Worm (Caenorhabditis elegans): ENCODE results near the gene his-72.

The his-72 gene

DNA sequence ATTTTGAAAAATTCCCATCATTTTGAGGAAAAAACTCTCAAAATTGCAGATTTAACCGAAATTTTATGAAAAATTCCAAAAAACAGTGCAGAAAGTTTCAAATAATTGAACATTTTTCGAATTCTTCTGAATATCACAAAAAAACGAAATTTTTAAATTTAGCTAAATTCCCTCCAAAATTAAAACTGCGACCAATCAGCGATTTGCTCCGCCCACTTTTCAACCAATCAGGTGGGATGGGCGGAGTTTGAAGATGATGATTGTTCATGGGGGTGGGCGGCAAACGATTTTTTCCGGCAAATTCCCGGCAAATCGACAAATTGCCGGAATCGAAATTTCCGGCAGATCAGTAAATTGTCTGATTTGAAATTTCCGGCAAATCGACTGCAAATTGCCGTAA is 34.6 kb downstream of the his-72 start:
- TF ChIP-seq F23B12.7 (tag; optimal IDR thresholded peaks at IDR 0.05; ENCODE audit: insufficient read depth), result no peak
- 0 out of 2 replicates have a peak, but pooled peaks have one; percentile 53 for TF ChIP-seq nfyb-1 (GFP tag; IDR thresholded peaks at IDR 0.05)
- no peak for TF ChIP-seq ztf-25 (GFP tag; IDR thresholded peaks at IDR 0.05)
- TF ChIP-seq madf-6 (GFP tag; IDR thresholded peaks at IDR 0.05), result no peak
- TF ChIP-seq snpc-3.4 (tag; optimal IDR thresholded peaks at IDR 0.05), result no peak
- TF ChIP-seq die-1 (tag; optimal IDR thresholded peaks at IDR 0.05), result no peak

ce11 chrIII:12333445-12333844 is 35.4 kb downstream of the his-72 start, which contains the start of gene zip-1:
zip-1 (plus strand) TSS chrIII:12333745.
- no peak for TF ChIP-seq snpc-3.4 (tag; optimal IDR thresholded peaks at IDR 0.05)
- no peak for TF ChIP-seq F37B4.10 (GFP tag; IDR thresholded peaks at IDR 0.05)
- no peak for TF ChIP-seq hmg-20 (GFP tag; IDR thresholded peaks at IDR 0.05)
- TF ChIP-seq pbrm-1 (GFP tag; IDR thresholded peaks at IDR 0.05), result no peak
- TF ChIP-seq ztf-18 (tag; optimal IDR thresholded peaks at IDR 0.05), result no peak
- TF ChIP-seq unc-62 (GFP tag; optimal IDR thresholded peaks at IDR 0.05), result no peak
- no peak for TF ChIP-seq bed-1 (GFP tag; IDR thresholded peaks at IDR 0.05)
- TF ChIP-seq attf-6 (GFP tag; IDR thresholded peaks at IDR 0.05), result no peak
- no peak for TF ChIP-seq zfh-2 (GFP tag; conservative IDR thresholded peaks at IDR 0.05)
- no peak for TF ChIP-seq B0019.2 (GFP tag; conservative IDR thresholded peaks at IDR 0.05)

DNA sequence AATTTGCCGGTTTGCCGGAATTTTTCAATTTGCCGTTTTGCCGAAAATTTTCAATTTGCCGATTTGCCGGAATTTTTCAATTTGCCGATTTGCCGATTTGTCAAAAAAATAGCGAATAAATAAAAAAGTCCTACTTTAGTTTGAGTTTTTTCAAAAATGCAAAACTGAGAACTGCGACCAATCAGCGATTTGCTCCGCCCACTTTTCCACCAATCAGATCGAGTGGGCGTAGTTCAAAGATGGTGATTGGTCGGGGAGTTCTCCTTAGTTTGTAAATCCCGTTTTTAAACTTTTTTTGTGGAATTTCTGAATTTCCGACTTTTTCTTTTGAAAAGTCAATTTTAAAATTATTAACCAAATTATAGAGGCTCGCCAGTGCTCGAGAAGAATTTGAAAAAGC is 37.5 kb downstream of the his-72 start:
- TF ChIP-seq snpc-3.4 (tag; optimal IDR thresholded peaks at IDR 0.05) (no peak), nfyb-1 (GFP tag; IDR thresholded peaks at IDR 0.05) (peak; percentile 87), egl-44 (GFP tag; IDR thresholded peaks at IDR 0.05) (no peak), B0336.3 (GFP tag; IDR thresholded peaks at IDR 0.05) (no peak), sptf-2 (GFP tag; optimal IDR thresholded peaks at IDR 0.05) (no peak)

- TF ChIP-seq sdz-38 (tag; optimal IDR thresholded peaks at IDR 0.05), result no peak
- no peak for TF ChIP-seq ama-1 (optimal IDR thresholded peaks at IDR 0.05)
- TF ChIP-seq ama-1 (GFP tag; optimal IDR thresholded peaks at IDR 0.05), result no peak
- TF ChIP-seq Y53F4B.3 (GFP tag; IDR thresholded peaks at IDR 0.05), result no peak
- TF ChIP-seq nfya-2 (GFP tag; IDR thresholded peaks at IDR 0.05), result no peak
- no peak for TF ChIP-seq akir-1 (GFP tag; optimal IDR thresholded peaks at IDR 0.05)
- no peak for TF ChIP-seq cebp-1 (GFP tag; IDR thresholded peaks at IDR 0.05)
- TF ChIP-seq cebp-1 (tag; optimal IDR thresholded peaks at IDR 0.05), result peak; percentile 62
- TF ChIP-seq egrh-3 (GFP tag; IDR thresholded peaks at IDR 0.05), result peak; percentile 78
- no peak for TF ChIP-seq ceh-91 (GFP tag; IDR thresholded peaks at IDR 0.05)
- no peak for TF ChIP-seq ztf-28 (GFP tag; IDR thresholded peaks at IDR 0.05)
- TF ChIP-seq ztf-22 (GFP tag; optimal IDR thresholded peaks at IDR 0.05), result no peak
- TF ChIP-seq unc-130 (GFP tag; optimal IDR thresholded peaks at IDR 0.05), result no peak
- no peak for TF ChIP-seq die-1 (tag; optimal IDR thresholded peaks at IDR 0.05)
- TF ChIP-seq rcor-1 (GFP tag; IDR thresholded peaks at IDR 0.05), result no peak
- TF ChIP-seq zfh-2 (GFP tag; conservative IDR thresholded peaks at IDR 0.05), result peak; percentile 77; the same call in 1 of the 2 replicates
- no peak for TF ChIP-seq B0261.1 (tag; optimal IDR thresholded peaks at IDR 0.05)
- no peak for TF ChIP-seq Y79H2A.3 (GFP tag; conservative IDR thresholded peaks at IDR 0.05)
- no peak for TF ChIP-seq chd-7 (tag; optimal IDR thresholded peaks at IDR 0.05)
- TF ChIP-seq hmg-20 (GFP tag; IDR thresholded peaks at IDR 0.05), result no peak
- no peak for TF ChIP-seq mxl-1 (tag; optimal IDR thresholded peaks at IDR 0.05)
- TF ChIP-seq bed-1 (GFP tag; IDR thresholded peaks at IDR 0.05), result no peak
- no peak for TF ChIP-seq bed-2 (GFP tag; IDR thresholded peaks at IDR 0.05)
- no peak for TF ChIP-seq zim-3 (tag; optimal IDR thresholded peaks at IDR 0.05)
- TF ChIP-seq nfyb-1 (GFP tag; IDR thresholded peaks at IDR 0.05), result 0 out of 2 replicates have a peak, but pooled peaks have one; percentile 32
- TF ChIP-seq attf-3 (GFP tag; conservative IDR thresholded peaks at IDR 0.05), result no peak
- TF ChIP-seq ets-4 (GFP tag; optimal IDR thresholded peaks at IDR 0.05), result peak; percentile 83
- TF ChIP-seq F37B4.10 (GFP tag; IDR thresholded peaks at IDR 0.05), result no peak
- no peak for TF ChIP-seq hlh-26 (GFP tag; conservative IDR thresholded peaks at IDR 0.05)
- peak; percentile 67 for TF ChIP-seq atf-7 (tag; optimal IDR thresholded peaks at IDR 0.05)
- TF ChIP-seq dpff-1 (tag; optimal IDR thresholded peaks at IDR 0.05), result no peak
- no peak for TF ChIP-seq Y95B8A.8 (GFP tag; IDR thresholded peaks at IDR 0.05)
Observed at ce11 chrIII:12327528-12327997, 41.3 kb downstream of the his-72 start, which contains the start of the genes zip-12 and Y75B8A.63. zip-12 (plus strand) TSS chrIII:12327914. Y75B8A.63 (plus strand) TSS chrIII:12327947.
